Worm (Caenorhabditis elegans): ENCODE results near the gene T22D1.1.

T22D1.1 gene

ce11 chrIV:6907487-6907886, 15.7 kb upstream of the T22D1.1 start:
- TF ChIP-seq unc-39 (tag; optimal IDR thresholded peaks at IDR 0.05) (no peak), elt-3 (tag; optimal IDR thresholded peaks at IDR 0.05) (no peak), pqm-1 (tag; optimal IDR thresholded peaks at IDR 0.05) (no peak), pha-4 (tag; optimal IDR thresholded peaks at IDR 0.05) (no peak), nhr-237 (tag; optimal IDR thresholded peaks at IDR 0.05) (no peak), nhr-11 (tag; optimal IDR thresholded peaks at IDR 0.05) (no peak), aly-2 (tag; optimal IDR thresholded peaks at IDR 0.05) (no peak)

ce11 chrIV:6909863-6910733, 13.1 kb upstream of the T22D1.1 start, which contains the start of the genes rpn-1 and ribo-1:
Gene rpn-1, minus strand, starts transcription at chrIV:6909913.
Gene ribo-1, plus strand, starts transcription at chrIV:6910683.
- TF ChIP-seq egl-5 (tag; optimal IDR thresholded peaks at IDR 0.05) (peak; percentile 39), jun-1 (tag; optimal IDR thresholded peaks at IDR 0.05) (no peak), nhr-43 (tag; optimal IDR thresholded peaks at IDR 0.05; ENCODE audit: poor library complexity, severe bottlenecking) (no peak), nhr-12 (tag; optimal IDR thresholded peaks at IDR 0.05) (no peak), ztf-11 (tag; optimal IDR thresholded peaks at IDR 0.05) (no peak), nhr-25 (tag; optimal IDR thresholded peaks at IDR 0.05) (no peak), unc-62 (GFP tag; optimal IDR thresholded peaks at IDR 0.05) (no peak), elt-2 (tag; optimal IDR thresholded peaks at IDR 0.05) (peak; percentile 15), aly-2 (tag; optimal IDR thresholded peaks at IDR 0.05) (no peak), ZK546.5 (tag; optimal IDR thresholded peaks at IDR 0.05) (no peak), pha-4 (tag; optimal IDR thresholded peaks at IDR 0.05) (peak; percentile 55), nfya-1 (tag; optimal IDR thresholded peaks at IDR 0.05; ENCODE audit: insufficient read depth) (peak; percentile 68), lin-39 (tag; optimal IDR thresholded peaks at IDR 0.05) (peak; percentile 65), ztf-4 (tag; optimal IDR thresholded peaks at IDR 0.05) (no peak), hmg-11 (tag; optimal IDR thresholded peaks at IDR 0.05) (peak; percentile 53), snpc-4 (tag; optimal IDR thresholded peaks at IDR 0.05) (peak; percentile 17), nhr-67 (tag; optimal IDR thresholded peaks at IDR 0.05) (no peak), ama-1 (optimal IDR thresholded peaks at IDR 0.05) (peak; percentile 2), ceh-82 (tag; optimal IDR thresholded peaks at IDR 0.05) (no peak), skn-1 (tag; optimal IDR thresholded peaks at IDR 0.05) (peak; percentile 99), elt-1 (tag; optimal IDR thresholded peaks at IDR 0.05) (no peak), lin-15B (tag; optimal IDR thresholded peaks at IDR 0.05) (peak; percentile 55)

ce11 chrIV:6912851-6913588, 10.2 kb upstream of the T22D1.1 start, which contains the start of gene T22D1.3:
Gene T22D1.3, plus strand, starts transcription at chrIV:6913538.
- TF ChIP-seq nhr-23 (tag; optimal IDR thresholded peaks at IDR 0.05) (peak; percentile 8), elt-3 (tag; optimal IDR thresholded peaks at IDR 0.05) (no peak)

ce11 chrIV:6916831-6917230, 6.3 kb upstream of the T22D1.1 start:
- TF ChIP-seq elt-2 (tag; optimal IDR thresholded peaks at IDR 0.05), result no peak
- no peak for TF ChIP-seq ceh-28 (tag; optimal IDR thresholded peaks at IDR 0.05)
- TF ChIP-seq ceh-9 (tag; optimal IDR thresholded peaks at IDR 0.05), result no peak
- TF ChIP-seq sea-2 (GFP tag; optimal IDR thresholded peaks at IDR 0.05), result no peak

ce11 chrIV:6919318-6919717, 3.9 kb upstream of the T22D1.1 start, which contains the start of gene ruvb-2:
Gene ruvb-2, minus strand, starts transcription at chrIV:6919406.
- TF ChIP-seq snpc-4 (tag; optimal IDR thresholded peaks at IDR 0.05) (peak; percentile 92), lin-39 (tag; optimal IDR thresholded peaks at IDR 0.05) (peak; percentile 60), nhr-43 (tag; optimal IDR thresholded peaks at IDR 0.05; ENCODE audit: poor library complexity, severe bottlenecking) (peak; percentile 86), lin-15B (tag; optimal IDR thresholded peaks at IDR 0.05) (peak; percentile 95), fkh-2 (tag; optimal IDR thresholded peaks at IDR 0.05) (no peak), unc-39 (tag; optimal IDR thresholded peaks at IDR 0.05) (no peak), nhr-11 (tag; optimal IDR thresholded peaks at IDR 0.05) (no peak), nhr-237 (tag; optimal IDR thresholded peaks at IDR 0.05) (no peak), eor-1 (tag; optimal IDR thresholded peaks at IDR 0.05) (no peak), nhr-12 (tag; optimal IDR thresholded peaks at IDR 0.05) (no peak), elt-2 (tag; optimal IDR thresholded peaks at IDR 0.05) (peak; percentile 62), mml-1 (tag; optimal IDR thresholded peaks at IDR 0.05) (no peak), nhr-77 (tag; optimal IDR thresholded peaks at IDR 0.05) (no peak), jun-1 (tag; optimal IDR thresholded peaks at IDR 0.05) (peak; percentile 61), R02D3.7 (tag; optimal IDR thresholded peaks at IDR 0.05) (peak; percentile 76), elt-1 (tag; optimal IDR thresholded peaks at IDR 0.05) (no peak), sea-2 (GFP tag; optimal IDR thresholded peaks at IDR 0.05) (no peak), ceh-82 (tag; optimal IDR thresholded peaks at IDR 0.05) (peak; percentile 26), unc-62 (GFP tag; optimal IDR thresholded peaks at IDR 0.05) (no peak), ceh-16 (tag; optimal IDR thresholded peaks at IDR 0.05) (no peak), ZK546.5 (tag; optimal IDR thresholded peaks at IDR 0.05) (no peak), aly-2 (tag; optimal IDR thresholded peaks at IDR 0.05) (no peak), tbx-2 (tag; optimal IDR thresholded peaks at IDR 0.05) (peak; percentile 68), nhr-23 (tag; optimal IDR thresholded peaks at IDR 0.05) (peak; percentile 94), fkh-10 (GFP tag; optimal IDR thresholded peaks at IDR 0.05) (peak; percentile 70), nhr-76 (tag; optimal IDR thresholded peaks at IDR 0.05) (no peak), elt-3 (tag; optimal IDR thresholded peaks at IDR 0.05) (no peak), nhr-67 (tag; optimal IDR thresholded peaks at IDR 0.05) (no peak)

All from whole organism, L3 larva.